Fruit fly (Drosophila melanogaster) whole organism, embryonic: ENCODE data around the gene CG1542.

ENCODE experiments used
- CG12071 ChIP-seq: fragments of 200-800 bp; sonication (Bioruptor generic); optimal IDR thresholded peaks from 3 replicates; lab custom pipeline; 2018; ENCODE audit warnings: missing biosample characterization, mild to moderate bottlenecking, missing genetic modification characterization
- CG18599 ChIP-seq: fragments of 200-800 bp; sonication (Bioruptor generic); optimal IDR thresholded peaks from 3 replicates; lab custom pipeline; 2017; ENCODE audit warnings: missing biosample characterization, missing genetic modification characterization, mild to moderate bottlenecking, moderate library complexity, missing genetic modification reagents
- CG3726 ChIP-seq: fragments of 200-800 bp; sonication (Bioruptor generic); IDR thresholded peaks from 3 replicates; pipeline ENCODE4, ENCODE4 v1.3.6; 2022; ENCODE audit warnings: missing biosample characterization, missing genetic modification characterization
- CG9437 ChIP-seq: fragments of 200-800 bp; sonication (Bioruptor generic); optimal IDR thresholded peaks from 2 replicates; lab custom pipeline; 2018; ENCODE audit warnings: missing biosample characterization, mild to moderate bottlenecking, missing genetic modification characterization
- CG9876 ChIP-seq: fragments of 200-800 bp; sonication (Bioruptor generic); optimal IDR thresholded peaks from 2 replicates; lab custom pipeline; 2016; ENCODE audit warnings: missing biosample characterization, missing genetic modification characterization
- Dll ChIP-seq: fragments of 200-800 bp; sonication (Bioruptor generic); IDR thresholded peaks from 4 replicates; pipeline ENCODE4 v1.3.6; 2022; ENCODE audit warnings: missing biosample characterization, missing genetic modification characterization; ENCODE audit not compliant: partially characterized antibody
- Hmx ChIP-seq: fragments of 200-800 bp; sonication (Bioruptor generic); optimal IDR thresholded peaks from 2 replicates; lab custom pipeline; 2016; ENCODE audit warnings: missing biosample characterization, missing genetic modification characterization
- Mad ChIP-seq: fragments of 200-800 bp; sonication (Bioruptor generic); optimal IDR thresholded peaks from 2 replicates; lab custom pipeline; 2016; ENCODE audit warnings: missing biosample characterization, missing genetic modification characterization
- Poxn ChIP-seq: fragments of 200-800 bp; sonication (Bioruptor generic); IDR thresholded peaks from 2 replicates; pipeline ENCODE4 v1.3.6; 2022; ENCODE audit warnings: missing biosample characterization, missing genetic modification characterization
- chif ChIP-seq, 2 experiments: fragments of 200-800 bp; sonication (Bioruptor generic); optimal IDR thresholded peaks; 3 replicates each; lab custom pipeline; 2016; ENCODE audit warnings: missing biosample characterization in 2 of 2, missing genetic modification characterization in 2 of 2
- hb ChIP-seq: fragments of 200-800 bp; sonication (Bioruptor generic); IDR thresholded peaks from 3 replicates; pipeline ENCODE4 v1.3.6; 2022; ENCODE audit warnings: missing biosample characterization, missing genetic modification characterization; ENCODE audit not compliant: partially characterized antibody
- lola ChIP-seq, 3 experiments: fragments of >200 bp in 2 of 3; fragments of 200-800 bp in 1 of 3; sonication (Bioruptor generic) in 1 of 3; optimal IDR thresholded peaks; 2 replicates each; lab custom pipeline; 2017 to 2019; ENCODE audit warnings: missing biosample characterization in 3 of 3, missing genetic modification characterization in 3 of 3, mild to moderate bottlenecking in 1 of 3, moderate library complexity in 1 of 3
- sug ChIP-seq: fragments of 200-800 bp; optimal IDR thresholded peaks from 2 replicates; lab custom pipeline; 2019; ENCODE audit warnings: missing biosample characterization, mild to moderate bottlenecking, missing genetic modification characterization, moderate library complexity
- zfh1 ChIP-seq: fragments of 200-800 bp; sonication (Bioruptor generic); IDR thresholded peaks from 3 replicates; pipeline ENCODE4 v1.3.6; 2022; ENCODE audit warnings: missing biosample characterization, missing genetic modification characterization

DNA sequence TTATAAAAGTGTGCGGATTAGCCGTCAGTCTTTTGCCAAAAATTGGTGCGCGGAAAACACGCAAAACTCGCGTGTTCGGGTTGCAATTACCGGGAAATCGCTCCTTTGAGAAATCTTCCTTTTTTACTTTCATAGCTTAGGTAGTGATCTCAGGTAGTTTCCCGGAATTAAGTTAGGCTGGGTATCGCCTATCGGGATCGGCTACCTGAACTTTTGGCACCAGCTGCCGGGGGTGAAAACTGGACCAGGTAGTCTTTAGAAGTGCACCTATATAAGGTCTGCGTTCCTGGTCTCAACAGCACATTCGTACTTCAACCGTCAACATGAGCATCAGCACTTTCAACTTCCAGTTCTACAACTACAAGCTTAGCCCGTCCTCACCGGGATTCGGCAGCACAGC is 20.2 kb upstream of the CG1542 start, which contains the start of gene bnk:
- TF ChIP-seq Mad (GFP tag; lab: Kevin White, UChicago) (no peak), CG18599 (GFP tag; lab: Kevin White, UChicago) (no peak), CG9876 (GFP tag; lab: Kevin White, UChicago) (no peak), lola (GFP tag; optimal IDR thresholded peaks at IDR 0.05; lab: Kevin White, UChicago) (no peak), CG9437 (no peak), CG3726 (GFP tag; lab: Robert Waterston, UW) (no peak), Poxn (GFP tag; lab: Robert Waterston, UW) (no peak), Hmx (GFP tag; lab: Kevin White, UChicago) (no peak), sug (tag; lab: Kevin White, UChicago) (no peak), CG12071 (GFP tag; lab: Kevin White, UChicago) (no peak), zfh1 (no peak), hb (GFP tag; lab: Robert Waterston, UW) (no peak), chif (GFP tag; optimal IDR thresholded peaks at IDR 0.05; lab: Kevin White, UChicago) (no peak), Dll (GFP tag; lab: Robert Waterston, UW) (no peak)
